Worm (Caenorhabditis elegans): ENCODE data around the gene K11C4.2.

The K11C4.2 gene

ce11 chrV:6876763-6877515 is 17.9 kb upstream of the K11C4.2 start:
- TF ChIP-seq nhr-43 (tag; optimal IDR thresholded peaks at IDR 0.05; ENCODE audit: poor library complexity, severe bottlenecking) (no peak), lin-39 (tag; optimal IDR thresholded peaks at IDR 0.05) (peak; percentile 10), elt-1 (tag; optimal IDR thresholded peaks at IDR 0.05) (peak; percentile 55), mdl-1 (tag; optimal IDR thresholded peaks at IDR 0.05) (no peak), fkh-2 (tag; optimal IDR thresholded peaks at IDR 0.05) (no peak), nhr-25 (tag; optimal IDR thresholded peaks at IDR 0.05) (peak; percentile 67), ceh-28 (tag; optimal IDR thresholded peaks at IDR 0.05) (peak; percentile 39), ZK546.5 (tag; optimal IDR thresholded peaks at IDR 0.05) (no peak), ztf-11 (tag; optimal IDR thresholded peaks at IDR 0.05) (no peak), tbx-2 (tag; optimal IDR thresholded peaks at IDR 0.05) (no peak), nhr-28 (tag; optimal IDR thresholded peaks at IDR 0.05) (no peak), ama-1 (optimal IDR thresholded peaks at IDR 0.05) (no peak), fkh-10 (GFP tag; optimal IDR thresholded peaks at IDR 0.05) (no peak), elt-2 (tag; optimal IDR thresholded peaks at IDR 0.05) (no peak), mml-1 (tag; optimal IDR thresholded peaks at IDR 0.05) (no peak), ztf-4 (tag; optimal IDR thresholded peaks at IDR 0.05) (no peak), unc-62 (GFP tag; optimal IDR thresholded peaks at IDR 0.05) (peak; percentile 21), ceh-82 (tag; optimal IDR thresholded peaks at IDR 0.05) (no peak), snpc-4 (tag; optimal IDR thresholded peaks at IDR 0.05) (no peak), aly-2 (tag; optimal IDR thresholded peaks at IDR 0.05) (no peak), nhr-76 (tag; optimal IDR thresholded peaks at IDR 0.05) (no peak), sea-2 (GFP tag; optimal IDR thresholded peaks at IDR 0.05) (no peak), nhr-12 (tag; optimal IDR thresholded peaks at IDR 0.05) (no peak), jun-1 (tag; optimal IDR thresholded peaks at IDR 0.05) (no peak), fos-1 (tag; optimal IDR thresholded peaks at IDR 0.05) (no peak), egl-5 (tag; optimal IDR thresholded peaks at IDR 0.05) (no peak), eor-1 (tag; optimal IDR thresholded peaks at IDR 0.05) (no peak), zag-1 (tag; optimal IDR thresholded peaks at IDR 0.05) (no peak), unc-39 (tag; optimal IDR thresholded peaks at IDR 0.05) (no peak), nhr-11 (tag; optimal IDR thresholded peaks at IDR 0.05) (no peak), R02D3.7 (tag; optimal IDR thresholded peaks at IDR 0.05) (no peak), skn-1 (tag; optimal IDR thresholded peaks at IDR 0.05) (no peak), nfya-1 (tag; optimal IDR thresholded peaks at IDR 0.05; ENCODE audit: insufficient read depth) (no peak), elt-3 (tag; optimal IDR thresholded peaks at IDR 0.05) (no peak), ceh-16 (tag; optimal IDR thresholded peaks at IDR 0.05) (no peak), hmg-11 (tag; optimal IDR thresholded peaks at IDR 0.05) (peak; percentile 25), nhr-67 (tag; optimal IDR thresholded peaks at IDR 0.05) (no peak), egl-27 (tag; optimal IDR thresholded peaks at IDR 0.05) (peak; percentile 1), lin-15B (tag; optimal IDR thresholded peaks at IDR 0.05) (no peak), nhr-77 (tag; optimal IDR thresholded peaks at IDR 0.05) (no peak), lsy-12 (tag; optimal IDR thresholded peaks at IDR 0.05) (no peak), pqm-1 (tag; optimal IDR thresholded peaks at IDR 0.05) (no peak), nhr-237 (tag; optimal IDR thresholded peaks at IDR 0.05) (no peak), pha-4 (tag; optimal IDR thresholded peaks at IDR 0.05) (peak; percentile 86), nhr-23 (tag; optimal IDR thresholded peaks at IDR 0.05) (no peak)

DNA sequence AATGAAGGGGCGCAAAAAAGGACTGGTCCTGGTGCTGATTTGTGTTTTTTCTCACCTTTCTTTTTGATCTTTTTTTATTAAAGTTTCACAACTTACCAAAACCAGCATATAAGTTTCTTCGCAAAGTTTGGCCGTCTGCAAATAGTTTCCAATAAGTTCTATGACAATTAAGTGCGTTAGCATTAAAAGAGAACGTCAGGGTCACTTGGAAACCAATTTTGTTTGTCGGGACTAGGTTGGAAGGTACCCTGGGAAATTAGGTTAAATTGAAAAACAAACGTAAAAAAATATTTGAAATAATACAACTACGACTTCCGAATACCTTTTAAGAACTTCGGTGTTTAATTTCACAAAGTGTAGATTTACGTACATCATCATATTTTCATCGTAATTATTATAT is 16.3 kb upstream of the K11C4.2 start:
- TF ChIP-seq nhr-237 (tag; optimal IDR thresholded peaks at IDR 0.05): no peak
- no peak for TF ChIP-seq unc-39 (tag; optimal IDR thresholded peaks at IDR 0.05)

Measured in whole organism, L3 larva.